ENCODE assay signal across 1 fruit fly cellular context in genomic region chrX:499589-500041, dm6.
A peak's percentile ranks its signal among the peaks of the same experiment; 100 is the strongest.
TF ChIP-seq lines count a peak whose summit lies in the region.

No protein-coding gene starts in this region.

TF ChIP-seq in whole organism, embryonic, 481 proteins besides CTCF, POLR2A, EP300 and RAD21 (continued from another document):
- TF ChIP-seq Atf3 (GFP tag; optimal IDR thresholded peaks at IDR 0.05; lab: Kevin White, UChicago) (no peak), CG4730 (GFP tag; IDR thresholded peaks at IDR 0.05; lab: Robert Waterston, UW) (peak; percentile 50), eve (GFP tag; optimal IDR thresholded peaks at IDR 0.05; lab: Kevin White, UChicago) (no peak), CG33557 (GFP tag; optimal IDR thresholded peaks at IDR 0.05; lab: Kevin White, UChicago) (peak; percentile 34), CG34422 (GFP tag; IDR thresholded peaks at IDR 0.05; lab: Robert Waterston, UW) (0 out of 3 replicates have a peak, but pooled peaks have one; percentile 34), fd3F (GFP tag; optimal IDR thresholded peaks at IDR 0.05; lab: Kevin White, UChicago) (peak; percentile 78), tap (tag; optimal IDR thresholded peaks at IDR 0.05; lab: Kevin White, UChicago) (peak; percentile 80), CG1024 (GFP tag; IDR thresholded peaks at IDR 0.05; lab: Robert Waterston, UW) (no peak), CG4707 (GFP tag; optimal IDR thresholded peaks at IDR 0.05; lab: Kevin White, UChicago) (peak; percentile 97), luna (GFP tag; optimal IDR thresholded peaks at IDR 0.05; lab: Kevin White, UChicago) (peak; percentile 76), Mes4 (GFP tag; optimal IDR thresholded peaks at IDR 0.05; lab: Kevin White, UChicago) (peak; percentile 70), CG32772 (GFP tag; IDR thresholded peaks at IDR 0.05; lab: Robert Waterston, UW) (peak; percentile 53; the same call in 1 of the 2 replicates), Ravus (GFP tag; IDR thresholded peaks at IDR 0.05; lab: Robert Waterston, UW) (peak; percentile 33; the same call in 1 of the 2 replicates), chif (GFP tag; optimal IDR thresholded peaks at IDR 0.05; lab: Kevin White, UChicago) (peak; percentile 51 to 71), CG17912 (GFP tag; optimal IDR thresholded peaks at IDR 0.05; lab: Kevin White, UChicago) (peak; percentile 40), Sin3A (optimal IDR thresholded peaks at IDR 0.05; lab: Kevin White, UChicago) (no peak), Dfd (GFP tag; optimal IDR thresholded peaks at IDR 0.05; lab: Kevin White, UChicago) (no peak), chinmo (GFP tag; IDR thresholded peaks at IDR 0.05; lab: Robert Waterston, UW; ENCODE audit: partially characterized antibody) (peak; percentile 77; the same call in 3 of the 4 replicates), CG12104 (GFP tag; optimal IDR thresholded peaks at IDR 0.05; lab: Kevin White, UChicago) (peak; percentile 74), dimm (GFP tag; IDR thresholded peaks at IDR 0.05; lab: Robert Waterston, UW) (no peak), Neu2 (GFP tag; optimal IDR thresholded peaks at IDR 0.05; lab: Kevin White, UChicago; ENCODE audit: borderline replicate concordance) (no peak), CG12071 (GFP tag; optimal IDR thresholded peaks at IDR 0.05; lab: Kevin White, UChicago) (peak; percentile 86), grau (tag; optimal IDR thresholded peaks at IDR 0.05; lab: Kevin White, UChicago) (peak; percentile 87), pb (GFP tag; optimal IDR thresholded peaks at IDR 0.05; lab: Kevin White, UChicago) (peak; percentile 78), sqz (GFP tag; optimal IDR thresholded peaks at IDR 0.05; lab: Kevin White, UChicago) (peak; percentile 64), ac (GFP tag; optimal IDR thresholded peaks at IDR 0.05; lab: Kevin White, UChicago) (peak; percentile 9), psq (GFP tag; optimal IDR thresholded peaks at IDR 0.05; lab: Kevin White, UChicago) (peak; percentile 44), D19A (tag; optimal IDR thresholded peaks at IDR 0.05; lab: Kevin White, UChicago) (peak; percentile 72), CG6765 (GFP tag; optimal IDR thresholded peaks at IDR 0.05; lab: Kevin White, UChicago) (peak; percentile 87), CG7786 (GFP tag; optimal IDR thresholded peaks at IDR 0.05; lab: Kevin White, UChicago) (peak; percentile 85), rib (GFP tag; IDR thresholded peaks at IDR 0.05; lab: Robert Waterston, UW) (peak; percentile 77; the same call in 1 of the 2 replicates), Doc2 (GFP tag; IDR thresholded peaks at IDR 0.05; lab: Robert Waterston, UW) (no peak), MBD-R2 (GFP tag; IDR thresholded peaks at IDR 0.05; lab: Robert Waterston, UW) (peak; percentile 51; the same call in 1 of the 2 replicates), sr (GFP tag; IDR thresholded peaks at IDR 0.05; lab: Robert Waterston, UW) (no peak), unc-4 (GFP tag; IDR thresholded peaks at IDR 0.05; lab: Robert Waterston, UW; ENCODE audit: partially characterized antibody) (no peak), CG3726 (GFP tag; IDR thresholded peaks at IDR 0.05; lab: Robert Waterston, UW) (no peak), dmrt11E (tag; optimal IDR thresholded peaks at IDR 0.05; lab: Kevin White, UChicago) (peak; percentile 47), ab (GFP tag; optimal IDR thresholded peaks at IDR 0.05; lab: Kevin White, UChicago) (no peak), wek (GFP tag; optimal IDR thresholded peaks at IDR 0.05; lab: Kevin White, UChicago) (peak; percentile 66), MTF-1 (GFP tag; optimal IDR thresholded peaks at IDR 0.05; lab: Kevin White, UChicago; ENCODE audit: borderline replicate concordance) (peak; percentile 61), CG10366 (GFP tag; IDR thresholded peaks at IDR 0.05; lab: Robert Waterston, UW) (peak; percentile 55), CG17328 (GFP tag; IDR thresholded peaks at IDR 0.05; lab: Robert Waterston, UW) (peak; percentile 54; the same call in 1 of the 2 replicates), dan (GFP tag; IDR thresholded peaks at IDR 0.05; lab: Robert Waterston, UW) (no peak), Tbp (GFP tag; optimal IDR thresholded peaks at IDR 0.05; lab: Kevin White, UChicago) (no peak), CG12942 (GFP tag; optimal IDR thresholded peaks at IDR 0.05; lab: Kevin White, UChicago) (peak; percentile 60), chm (GFP tag; IDR thresholded peaks at IDR 0.05; lab: Robert Waterston, UW) (no peak; the same call in 1 of the 2 replicates), CG12155 (GFP tag; optimal IDR thresholded peaks at IDR 0.05; lab: Kevin White, UChicago) (peak; percentile 65), CG10209 (GFP tag; optimal IDR thresholded peaks at IDR 0.05; lab: Kevin White, UChicago) (peak; percentile 86), ara (GFP tag; IDR thresholded peaks at IDR 0.05; lab: Robert Waterston, UW) (peak; percentile 48), CG3407 (GFP tag; optimal IDR thresholded peaks at IDR 0.05; lab: Kevin White, UChicago) (peak; percentile 71), Dek (tag; optimal IDR thresholded peaks at IDR 0.05; lab: Kevin White, UChicago) (peak; percentile 86), CG6689 (GFP tag; IDR thresholded peaks at IDR 0.05; lab: Robert Waterston, UW) (peak; percentile 62), CG18476 (GFP tag; optimal IDR thresholded peaks at IDR 0.05; lab: Kevin White, UChicago) (peak; percentile 78), CG3847 (GFP tag; IDR thresholded peaks at IDR 0.05; lab: Robert Waterston, UW) (peak; percentile 74), pita (GFP tag; optimal IDR thresholded peaks at IDR 0.05; lab: Kevin White, UChicago) (no peak), Drgx (GFP tag; IDR thresholded peaks at IDR 0.05; lab: Robert Waterston, UW) (peak; percentile 74; the same call in 1 of the 2 replicates), CG12236 (GFP tag; optimal IDR thresholded peaks at IDR 0.05; lab: Kevin White, UChicago) (peak; percentile 61), CG30020 (tag; optimal IDR thresholded peaks at IDR 0.05; lab: Kevin White, UChicago) (no peak), Hmr (GFP tag; optimal IDR thresholded peaks at IDR 0.05; lab: Kevin White, UChicago) (peak; percentile 94), CG7745 (tag; optimal IDR thresholded peaks at IDR 0.05; lab: Kevin White, UChicago) (no peak), hth (optimal IDR thresholded peaks at IDR 0.05; lab: Kevin White, UChicago) (no peak), dm (GFP tag; optimal IDR thresholded peaks at IDR 0.05; lab: Kevin White, UChicago) (peak; percentile 65), CG15479 (GFP tag; optimal IDR thresholded peaks at IDR 0.05; lab: Kevin White, UChicago) (no peak), CG7987 (GFP tag; optimal IDR thresholded peaks at IDR 0.05; lab: Kevin White, UChicago) (peak; percentile 68), corto (GFP tag; optimal IDR thresholded peaks at IDR 0.05; lab: Kevin White, UChicago) (no peak), CG6175 (GFP tag; IDR thresholded peaks at IDR 0.05; lab: Robert Waterston, UW) (peak; percentile 54; the same call in 1 of the 3 replicates), CG17568 (GFP tag; optimal IDR thresholded peaks at IDR 0.05; lab: Kevin White, UChicago) (peak; percentile 88), Myb (GFP tag; optimal IDR thresholded peaks at IDR 0.05; lab: Kevin White, UChicago) (peak; percentile 68), CG8359 (GFP tag; optimal IDR thresholded peaks at IDR 0.05; lab: Kevin White, UChicago; ENCODE audit: borderline replicate concordance) (peak; percentile 52), CG14860 (GFP tag; IDR thresholded peaks at IDR 0.05; lab: Robert Waterston, UW; ENCODE audit: partially characterized antibody) (no peak), CG6272 (GFP tag; IDR thresholded peaks at IDR 0.05; lab: Robert Waterston, UW) (no peak), Ets97D (GFP tag; optimal IDR thresholded peaks at IDR 0.05; lab: Kevin White, UChicago) (peak; percentile 9), CG12391 (tag; optimal IDR thresholded peaks at IDR 0.05; lab: Kevin White, UChicago) (peak; percentile 76), CG11504 (tag; optimal IDR thresholded peaks at IDR 0.05; lab: Kevin White, UChicago) (no peak), ken (GFP tag; IDR thresholded peaks at IDR 0.05; lab: Robert Waterston, UW) (0 out of 3 replicates have a peak, but pooled peaks have one; percentile 64), CG12299 (tag; optimal IDR thresholded peaks at IDR 0.05; lab: Kevin White, UChicago) (peak; percentile 89), CG9215 (GFP tag; IDR thresholded peaks at IDR 0.05; lab: Robert Waterston, UW) (peak; percentile 74), CG7372 (GFP tag; IDR thresholded peaks at IDR 0.05; lab: Robert Waterston, UW) (peak; percentile 68), slbo (GFP tag; IDR thresholded peaks at IDR 0.05; lab: Robert Waterston, UW) (peak; percentile 69; the same call in 1 of the 2 replicates), BtbVII (GFP tag; optimal IDR thresholded peaks at IDR 0.05; lab: Kevin White, UChicago) (peak; percentile 90), NFAT (GFP tag; IDR thresholded peaks at IDR 0.05; lab: Robert Waterston, UW) (peak; percentile 36; the same call in 1 of the 2 replicates), bcd (GFP tag; optimal IDR thresholded peaks at IDR 0.05; lab: Kevin White, UChicago) (peak; percentile 83), CG10959 (GFP tag; IDR thresholded peaks at IDR 0.05; lab: Robert Waterston, UW) (0 out of 2 replicates have a peak, but pooled peaks have one; percentile 9), ato (GFP tag; IDR thresholded peaks at IDR 0.05; lab: Robert Waterston, UW; ENCODE audit: partially characterized antibody) (no peak), kni (GFP tag; optimal IDR thresholded peaks at IDR 0.05; lab: Kevin White, UChicago) (peak; percentile 82), TFAM (GFP tag; optimal IDR thresholded peaks at IDR 0.05; lab: Kevin White, UChicago) (no peak), CG17359 (tag; optimal IDR thresholded peaks at IDR 0.05; lab: Kevin White, UChicago) (peak; percentile 80), Elba2 (GFP tag; optimal IDR thresholded peaks at IDR 0.05; lab: Kevin White, UChicago) (no peak), CG4282 (GFP tag; optimal IDR thresholded peaks at IDR 0.05; lab: Kevin White, UChicago) (peak; percentile 54), Xrp1 (GFP tag; IDR thresholded peaks at IDR 0.05; lab: Robert Waterston, UW) (peak; percentile 78), E2f1 (GFP tag; IDR thresholded peaks at IDR 0.05; lab: Robert Waterston, UW) (peak; percentile 74), CG4360 (GFP tag; IDR thresholded peaks at IDR 0.05; lab: Robert Waterston, UW) (0 out of 2 replicates have a peak, but pooled peaks have one; percentile 17), gsb (GFP tag; IDR thresholded peaks at IDR 0.05; lab: Robert Waterston, UW) (peak; percentile 75), br (optimal IDR thresholded peaks at IDR 0.05; lab: Kevin White, UChicago) (no peak), pros (GFP tag; optimal IDR thresholded peaks at IDR 0.05; lab: Kevin White, UChicago) (no peak), CG30403 (GFP tag; optimal IDR thresholded peaks at IDR 0.05; lab: Kevin White, UChicago) (peak; percentile 81), NK7.1 (GFP tag; optimal IDR thresholded peaks at IDR 0.05; lab: Kevin White, UChicago) (peak; percentile 79), exex (tag; optimal IDR thresholded peaks at IDR 0.05; lab: Kevin White, UChicago) (peak; percentile 69), CG11093 (GFP tag; IDR thresholded peaks at IDR 0.05; lab: Robert Waterston, UW) (peak; percentile 51; the same call in 1 of the 3 replicates), cato (GFP tag; optimal IDR thresholded peaks at IDR 0.05; lab: Kevin White, UChicago; ENCODE audit: borderline replicate concordance) (peak; percentile 44), row (GFP tag; IDR thresholded peaks at IDR 0.05; lab: Robert Waterston, UW) (peak; percentile 96), Dref (GFP tag; IDR thresholded peaks at IDR 0.05; lab: Robert Waterston, UW) (no peak), CG30431 (GFP tag; optimal IDR thresholded peaks at IDR 0.05; lab: Kevin White, UChicago) (peak; percentile 29), CG6813 (GFP tag; optimal IDR thresholded peaks at IDR 0.05; lab: Kevin White, UChicago) (peak; percentile 84), ranshi (GFP tag; IDR thresholded peaks at IDR 0.05; lab: Robert Waterston, UW) (peak; percentile 60), onecut (GFP tag; IDR thresholded peaks at IDR 0.05; lab: Robert Waterston, UW) (no peak; the same call in 1 of the 2 replicates), CG14667 (GFP tag; IDR thresholded peaks at IDR 0.05; lab: Robert Waterston, UW) (no peak), CG10147 (GFP tag; optimal IDR thresholded peaks at IDR 0.05; lab: Kevin White, UChicago) (peak; percentile 88), phol (tag; optimal IDR thresholded peaks at IDR 0.05; lab: Kevin White, UChicago) (peak; percentile 71), CG31365 (tag; optimal IDR thresholded peaks at IDR 0.05; lab: Kevin White, UChicago) (peak; percentile 65), CG5245 (GFP tag; optimal IDR thresholded peaks at IDR 0.05; lab: Kevin White, UChicago) (peak; percentile 17), Max (GFP tag; optimal IDR thresholded peaks at IDR 0.05; lab: Kevin White, UChicago) (peak; percentile 75), otp (GFP tag; IDR thresholded peaks at IDR 0.05; lab: Robert Waterston, UW) (peak; percentile 78), twi (tag; optimal IDR thresholded peaks at IDR 0.05; lab: Kevin White, UChicago) (peak; percentile 43), oc (tag; optimal IDR thresholded peaks at IDR 0.05; lab: Kevin White, UChicago) (no peak), wdn (GFP tag; IDR thresholded peaks at IDR 0.05; lab: Robert Waterston, UW) (peak; percentile 78), Jarid2 (GFP tag; optimal IDR thresholded peaks at IDR 0.05; lab: Kevin White, UChicago) (peak; percentile 59), Fer3 (tag; optimal IDR thresholded peaks at IDR 0.05; lab: Kevin White, UChicago) (peak; percentile 85), peb (GFP tag; IDR thresholded peaks at IDR 0.05; lab: Robert Waterston, UW) (0 out of 2 replicates have a peak, but pooled peaks have one; percentile 25), Sry-β (GFP tag; optimal IDR thresholded peaks at IDR 0.05; lab: Kevin White, UChicago) (no peak)
